Worm (Caenorhabditis elegans): ENCODE measurements around the gene math-26.

DNA sequence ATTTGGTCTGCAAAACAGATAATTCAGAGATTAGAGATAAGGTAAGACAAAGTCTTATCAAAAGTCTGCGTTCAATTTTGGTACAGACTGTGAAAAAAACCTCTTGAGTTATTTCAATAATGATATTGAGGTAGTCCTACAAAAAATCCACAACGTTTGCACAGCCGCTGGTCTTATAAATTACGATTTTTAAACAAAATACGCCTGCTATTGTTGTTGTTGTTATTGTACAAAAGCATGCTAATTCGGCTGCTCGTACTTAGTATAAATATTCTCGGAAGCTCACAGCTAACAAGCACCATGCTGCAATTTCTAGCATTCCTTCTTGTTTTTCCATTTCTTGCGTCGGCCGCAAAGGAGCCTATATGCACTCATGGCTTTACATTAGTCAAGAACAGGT, 27.3 kb upstream of the math-26 start, which contains the start of gene clec-19:
- no peak for TF ChIP-seq hnd-1 (tag; optimal IDR thresholded peaks at IDR 0.05)
- no peak for TF ChIP-seq tra-4 (tag; optimal IDR thresholded peaks at IDR 0.05)
- TF ChIP-seq sea-1 (GFP tag; conservative IDR thresholded peaks at IDR 0.05), result no peak
- TF ChIP-seq aly-1 (tag; optimal IDR thresholded peaks at IDR 0.05), result no peak
- no peak for TF ChIP-seq ceh-36 (tag; optimal IDR thresholded peaks at IDR 0.05)
- no peak for TF ChIP-seq ama-1 (optimal IDR thresholded peaks at IDR 0.05)
- no peak for TF ChIP-seq flt-1 (GFP tag; IDR thresholded peaks at IDR 0.05)
